Worm (Caenorhabditis elegans): Measurements from ENCODE around the gene wrb-1.

- no peak for TF ChIP-seq snpc-4 (tag; optimal IDR thresholded peaks at IDR 0.05)
- TF ChIP-seq blmp-1 (tag; optimal IDR thresholded peaks at IDR 0.05), result no peak
- TF ChIP-seq nhr-76 (tag; optimal IDR thresholded peaks at IDR 0.05), result no peak
- no peak for TF ChIP-seq ztf-11 (tag; optimal IDR thresholded peaks at IDR 0.05)
- no peak for TF ChIP-seq zip-8 (tag; optimal IDR thresholded peaks at IDR 0.05)
- no peak for TF ChIP-seq nhr-28 (tag; optimal IDR thresholded peaks at IDR 0.05)
These were observed 39.4 kb upstream of the wrb-1 start for ce11 chrV:1156431-1156830.

All from whole organism, mixed stage, embryonic.